Worm (Caenorhabditis elegans) whole organism, L4 larva: ENCODE measurements around the gene hsp-12.2.

ENCODE experiments used
- F10B5.3 ChIP-seq: sonication (generic microtip); optimal IDR thresholded peaks from 2 replicates; lab custom pipeline; 2016; ENCODE audit warnings: mild to moderate bottlenecking, missing genetic modification characterization, missing compliant biosample characterization
- R02D3.7 ChIP-seq: fragments of 150-350 bp; sonication (generic microtip); optimal IDR thresholded peaks from 3 replicates; lab custom pipeline; 2014; ENCODE audit warnings: missing biosample characterization, missing genetic modification characterization
- T26A8.4 ChIP-seq: fragments of 200-800 bp; sonication (Bioruptor generic); IDR thresholded peaks from 2 replicates; pipeline ENCODE4 v1.3.6; 2022; ENCODE audit warnings: missing genetic modification characterization, missing compliant biosample characterization
- Y105C5A.15 ChIP-seq: fragments of 200-800 bp; sonication (Bioruptor generic); IDR thresholded peaks from 2 replicates; pipeline ENCODE4 v1.3.6; 2022; ENCODE audit warnings: missing genetic modification characterization, missing compliant biosample characterization
- ZK337.2 ChIP-seq: fragments of 200-800 bp; sonication (Bioruptor generic); IDR thresholded peaks from 2 replicates; pipeline ENCODE4 v1.3.6; 2022; ENCODE audit warnings: missing genetic modification reagents, missing genetic modification characterization, missing compliant biosample characterization
- aha-1 ChIP-seq: fragments of 150-350 bp; peaks from one replicate; lab custom pipeline; 2014; ENCODE audit warnings: missing biosample characterization, missing genetic modification characterization
- arid-1 ChIP-seq: fragments of 200-800 bp; sonication (Bioruptor generic); conservative IDR thresholded peaks from 2 replicates; pipeline ENCODE4 v1.3.6; 2022; ENCODE audit warnings: missing genetic modification reagents, missing genetic modification characterization, missing compliant biosample characterization
- attf-4 ChIP-seq: sonication (generic microtip); optimal IDR thresholded peaks from 3 replicates; lab custom pipeline; 2017; ENCODE audit warnings: missing biosample characterization, missing genetic modification characterization
- ceh-20 ChIP-seq: fragments of 200-800 bp; sonication (Bioruptor generic); IDR thresholded peaks from 2 replicates; pipeline ENCODE4 v1.3.6; 2022; ENCODE audit warnings: missing genetic modification reagents, missing genetic modification characterization, missing compliant biosample characterization
- ceh-32 ChIP-seq: sonication (generic microtip); optimal IDR thresholded peaks from 2 replicates; lab custom pipeline; 2016; ENCODE audit warnings: mild to moderate bottlenecking, missing genetic modification characterization, missing compliant biosample characterization; ENCODE audit not compliant: poor library complexity
- ceh-44 ChIP-seq: fragments of 200-800 bp; sonication (Bioruptor generic); IDR thresholded peaks from 2 replicates; pipeline ENCODE4 v1.3.6; 2022; ENCODE audit warnings: missing genetic modification reagents, missing genetic modification characterization, missing compliant biosample characterization
- ceh-62 ChIP-seq: sonication (generic microtip); optimal IDR thresholded peaks from 2 replicates; lab custom pipeline; 2017; ENCODE audit warnings: missing biosample characterization, missing genetic modification characterization
- ceh-82 ChIP-seq: sonication (generic microtip); optimal IDR thresholded peaks from 2 replicates; lab custom pipeline; 2017; ENCODE audit warnings: missing biosample characterization, missing genetic modification characterization
- ces-1 ChIP-seq: fragments of 150-350 bp; sonication (generic microtip); optimal IDR thresholded peaks from 4 replicates; lab custom pipeline; 2014; ENCODE audit warnings: missing biosample characterization, missing genetic modification reagents, missing genetic modification characterization
- cey-2 ChIP-seq: sonication (generic microtip); optimal IDR thresholded peaks from 3 replicates; lab custom pipeline; 2017; ENCODE audit warnings: missing genetic modification characterization, mild to moderate bottlenecking, missing compliant biosample characterization, antibody characterized with exemption, borderline replicate concordance; ENCODE audit not compliant: insufficient read depth
- daf-8 ChIP-seq: fragments of 200-800 bp; sonication (Bioruptor generic); IDR thresholded peaks from 2 replicates; pipeline ENCODE4 v1.3.6; 2022; ENCODE audit warnings: missing genetic modification characterization, missing compliant biosample characterization
- dmd-6 ChIP-seq: fragments of 200-800 bp; sonication (Bioruptor generic); IDR thresholded peaks from 2 replicates; pipeline ENCODE4 v1.3.6; 2022; ENCODE audit warnings: missing genetic modification reagents, missing genetic modification characterization, missing compliant biosample characterization
- dmd-8 ChIP-seq: fragments of 200-800 bp; sonication (Bioruptor generic); IDR thresholded peaks from 2 replicates; pipeline ENCODE4 v1.3.6; 2022; ENCODE audit warnings: missing genetic modification characterization, missing compliant biosample characterization
- dpl-1 ChIP-seq: fragments of 150-350 bp; optimal IDR thresholded peaks from 2 replicates; lab custom pipeline; 2014; ENCODE audit warnings: missing biosample characterization, missing genetic modification reagents, missing genetic modification characterization
- egl-43 ChIP-seq: fragments of 200-800 bp; sonication (Bioruptor generic); IDR thresholded peaks from 2 replicates; pipeline ENCODE4 v1.3.6; 2022; ENCODE audit warnings: missing genetic modification reagents, missing genetic modification characterization, missing compliant biosample characterization
- fkh-10 ChIP-seq: fragments of 150-350 bp; optimal IDR thresholded peaks from 2 replicates; lab custom pipeline; 2014; ENCODE audit warnings: missing biosample characterization, missing genetic modification reagents, missing genetic modification characterization
- hlh-30 ChIP-seq: sonication (generic microtip); optimal IDR thresholded peaks from 2 replicates; lab custom pipeline; 2017; ENCODE audit warnings: antibody characterized with exemption, mild to moderate bottlenecking, missing genetic modification characterization, missing compliant biosample characterization; ENCODE audit not compliant: insufficient read depth
- jun-1 ChIP-seq: fragments of 150-350 bp; optimal IDR thresholded peaks from 2 replicates; lab custom pipeline; 2014; ENCODE audit warnings: missing biosample characterization, missing genetic modification reagents, missing genetic modification characterization
- lim-7 ChIP-seq: fragments of 200-800 bp; sonication (Bioruptor generic); IDR thresholded peaks from 2 replicates; pipeline ENCODE4 v1.3.6; 2022; ENCODE audit warnings: missing genetic modification characterization, missing compliant biosample characterization
- lin-38 ChIP-seq: fragments of 200-800 bp; sonication (Bioruptor generic); IDR thresholded peaks from 2 replicates; pipeline ENCODE4 v1.3.6; 2022; ENCODE audit warnings: missing genetic modification reagents, missing genetic modification characterization, missing compliant biosample characterization
- lin-39 ChIP-seq: fragments of 150-350 bp; optimal IDR thresholded peaks from 2 replicates; lab custom pipeline; 2014; ENCODE audit warnings: missing biosample characterization, missing genetic modification reagents, missing genetic modification characterization
- lir-3 ChIP-seq: sonication (generic microtip); optimal IDR thresholded peaks from 2 replicates; lab custom pipeline; 2016; ENCODE audit warnings: mild to moderate bottlenecking, missing genetic modification characterization, missing compliant biosample characterization
- lsy-2 ChIP-seq, 2 experiments: fragments of 150-350 bp in 1 of 2; sonication (generic microtip) in 1 of 2; optimal IDR thresholded peaks; 2 replicates each; lab custom pipeline; 2014 to 2017; ENCODE audit warnings: missing biosample characterization in 2 of 2, missing genetic modification characterization in 2 of 2
- madf-9 ChIP-seq: fragments of 200-800 bp; sonication (Bioruptor generic); conservative IDR thresholded peaks from 2 replicates; pipeline ENCODE4 v1.3.6; 2022; ENCODE audit warnings: missing genetic modification reagents, missing genetic modification characterization, missing compliant biosample characterization
- mxl-2 ChIP-seq: fragments of 200-800 bp; sonication (Bioruptor generic); conservative IDR thresholded peaks from 2 replicates; pipeline ENCODE4 v1.3.6; 2022; ENCODE audit warnings: missing genetic modification reagents, missing genetic modification characterization, missing compliant biosample characterization
- nhr-10 ChIP-seq: fragments of 150-350 bp; optimal IDR thresholded peaks from 2 replicates; lab custom pipeline; 2014; ENCODE audit warnings: missing biosample characterization, missing genetic modification characterization
- nhr-11 ChIP-seq: fragments of 150-350 bp; optimal IDR thresholded peaks from 2 replicates; lab custom pipeline; 2014; ENCODE audit warnings: missing biosample characterization, missing genetic modification characterization
- nhr-111 ChIP-seq: fragments of 200-800 bp; sonication (Bioruptor generic); optimal IDR thresholded peaks from 2 replicates; lab custom pipeline; 2018; ENCODE audit warnings: mild to moderate bottlenecking, missing genetic modification characterization, missing compliant biosample characterization
- nhr-237 ChIP-seq: sonication (generic microtip); optimal IDR thresholded peaks from 2 replicates; lab custom pipeline; 2017; ENCODE audit warnings: missing biosample characterization, missing genetic modification characterization
- nhr-28 ChIP-seq: fragments of 150-350 bp; optimal IDR thresholded peaks from 2 replicates; lab custom pipeline; 2014; ENCODE audit warnings: missing biosample characterization, missing genetic modification characterization
- nhr-41 ChIP-seq: fragments of 200-800 bp; sonication (Bioruptor generic); IDR thresholded peaks from 2 replicates; pipeline ENCODE4 v1.3.6; 2022; ENCODE audit warnings: missing genetic modification reagents, missing genetic modification characterization, missing compliant biosample characterization
- nhr-42 ChIP-seq: fragments of 200-800 bp; sonication (Bioruptor generic); IDR thresholded peaks from 2 replicates; pipeline ENCODE4 v1.3.6; 2022; ENCODE audit warnings: missing genetic modification characterization, missing compliant biosample characterization
- nhr-48 ChIP-seq: sonication (generic microtip); optimal IDR thresholded peaks from 2 replicates; lab custom pipeline; 2016; ENCODE audit warnings: mild to moderate bottlenecking, missing genetic modification characterization, missing compliant biosample characterization
- nhr-6 ChIP-seq: fragments of 150-350 bp; optimal IDR thresholded peaks from 2 replicates; lab custom pipeline; 2014; ENCODE audit warnings: missing biosample characterization, missing genetic modification characterization
- nhr-77 ChIP-seq: fragments of 150-350 bp; optimal IDR thresholded peaks from 2 replicates; lab custom pipeline; 2014; ENCODE audit warnings: missing biosample characterization, missing genetic modification characterization
- pha-4 ChIP-seq, 2 experiments: fragments of 150-350 bp in 1 of 2; fragments of 200-800 bp in 1 of 2; sonication (Bioruptor generic) in 1 of 2; IDR thresholded peaks in 1 of 2; optimal IDR thresholded peaks in 1 of 2; 2 replicates each; pipeline versions ENCODE4 v1.3.6 to Lab custom; 2014 to 2022; ENCODE audit warnings: missing genetic modification characterization in 2 of 2, missing genetic modification reagents in 2 of 2, missing biosample characterization in 1 of 2, missing compliant biosample characterization in 1 of 2
- pqm-1 ChIP-seq: sonication (generic microtip); optimal IDR thresholded peaks from 2 replicates; lab custom pipeline; 2017; ENCODE audit warnings: missing biosample characterization, missing genetic modification characterization
- rbr-2 ChIP-seq: sonication (generic microtip); optimal IDR thresholded peaks from 2 replicates; lab custom pipeline; 2016; ENCODE audit warnings: missing genotype, missing genetic modification characterization, missing compliant biosample characterization
- sdz-12 ChIP-seq: fragments of 200-800 bp; sonication (Bioruptor generic); optimal IDR thresholded peaks from 2 replicates; lab custom pipeline; 2018; ENCODE audit warnings: mild to moderate bottlenecking, missing genetic modification characterization, missing compliant biosample characterization
- skn-1 ChIP-seq: fragments of 150-350 bp; optimal IDR thresholded peaks from 2 replicates; lab custom pipeline; 2014; ENCODE audit warnings: missing biosample characterization, missing genetic modification characterization
- spr-1 ChIP-seq: sonication (generic microtip); optimal IDR thresholded peaks from 2 replicates; lab custom pipeline; 2016; ENCODE audit warnings: mild to moderate bottlenecking, missing genetic modification characterization, missing compliant biosample characterization
- spr-3 ChIP-seq: fragments of 200-800 bp; sonication (Bioruptor generic); optimal IDR thresholded peaks from 2 replicates; lab custom pipeline; 2018; ENCODE audit warnings: mild to moderate bottlenecking, missing genetic modification characterization, missing compliant biosample characterization
- unc-130 ChIP-seq: sonication (generic microtip); optimal IDR thresholded peaks from 2 replicates; lab custom pipeline; 2016; ENCODE audit warnings: missing genetic modification reagents, missing genetic modification characterization, missing compliant biosample characterization
- vab-7 ChIP-seq: fragments of 200-800 bp; sonication (Bioruptor generic); IDR thresholded peaks from 2 replicates; pipeline ENCODE4 v1.3.6; 2022; ENCODE audit warnings: missing genetic modification reagents, missing genetic modification characterization, missing compliant biosample characterization
- ztf-11 ChIP-seq: fragments of 150-350 bp; optimal IDR thresholded peaks from 2 replicates; lab custom pipeline; 2014; ENCODE audit warnings: missing biosample characterization, missing genetic modification characterization
- ztf-7 ChIP-seq: fragments of 150-350 bp; optimal IDR thresholded peaks from 2 replicates; lab custom pipeline; 2014; ENCODE audit warnings: missing biosample characterization, missing genetic modification characterization

Gene hsp-12.2

ce11 chrIII:8109459-8110057, 28.3 kb upstream of the hsp-12.2 start (continued):
- 0 out of 2 replicates have a peak, but pooled peaks have one; percentile 36 for TF ChIP-seq daf-8 (GFP tag; lab: Robert Waterston, UW)
- TF ChIP-seq nhr-6 (tag; lab: Kevin White, UChicago): peak; percentile 41
- peak; percentile 79 for TF ChIP-seq vab-7
- no peak for TF ChIP-seq lin-39 (tag; lab: Kevin White, UChicago)
- 0 out of 2 replicates have a peak, but pooled peaks have one; percentile 56 for TF ChIP-seq mxl-2 (GFP tag; lab: Robert Waterston, UW)
- TF ChIP-seq ZK337.2 (GFP tag; lab: Robert Waterston, UW): peak; percentile 71
- no peak for TF ChIP-seq attf-4
- no peak for TF ChIP-seq cey-2 (tag; lab: Kevin White, UChicago)
- TF ChIP-seq hlh-30 (tag; lab: Kevin White, UChicago): peak; percentile 61
- TF ChIP-seq T26A8.4: peak; percentile 76
- peak; percentile 60 for TF ChIP-seq spr-3 (GFP tag; lab: Kevin White, UChicago)
- TF ChIP-seq nhr-42 (GFP tag; lab: Robert Waterston, UW): peak; percentile 71
- peak; percentile 51 for TF ChIP-seq spr-1 (tag; lab: Kevin White, UChicago)
- peak; percentile 50 for TF ChIP-seq dpl-1
- no peak for TF ChIP-seq jun-1 (tag; lab: Kevin White, UChicago)
- peak; percentile 89 for TF ChIP-seq dmd-8
- TF ChIP-seq lim-7: peak; percentile 91
- TF ChIP-seq ztf-11 (tag; lab: Kevin White, UChicago): no peak
- TF ChIP-seq skn-1 (tag; lab: Kevin White, UChicago): no peak
- TF ChIP-seq lsy-2 (tag; optimal IDR thresholded peaks at IDR 0.05; lab: Kevin White, UChicago): peak; percentile 1 to 79
- TF ChIP-seq R02D3.7 (tag; lab: Kevin White, UChicago): no peak
- no peak for TF ChIP-seq ceh-32 (tag; lab: Kevin White, UChicago)
- no peak for TF ChIP-seq ceh-82 (tag; lab: Kevin White, UChicago)
- peak; percentile 74 for TF ChIP-seq dmd-6
- TF ChIP-seq Y105C5A.15 (GFP tag; lab: Robert Waterston, UW): peak; percentile 78; the same call in 1 of the 2 replicates
- peak; percentile 95 for TF ChIP-seq aha-1 (tag; lab: Kevin White, UChicago)
- TF ChIP-seq nhr-48 (tag; lab: Kevin White, UChicago): peak; percentile 49
- peak; percentile 83 for TF ChIP-seq ceh-44 (GFP tag; lab: Robert Waterston, UW)
- no peak for TF ChIP-seq ceh-62 (tag; lab: Kevin White, UChicago)
- no peak for TF ChIP-seq pqm-1 (tag; lab: Kevin White, UChicago)
- TF ChIP-seq madf-9: peak; percentile 71
- peak; percentile 62 for TF ChIP-seq nhr-77 (tag; lab: Kevin White, UChicago)
- TF ChIP-seq nhr-10 (tag; lab: Kevin White, UChicago): no peak
- peak; percentile 73; the same call in 1 of the 2 replicates for TF ChIP-seq pha-4 (GFP tag; IDR thresholded peaks at IDR 0.05; lab: Robert Waterston, UW)
- TF ChIP-seq pha-4 (tag; optimal IDR thresholded peaks at IDR 0.05; lab: Kevin White, UChicago): no peak
- peak; percentile 87; the same call in 1 of the 2 replicates for TF ChIP-seq arid-1
- peak; percentile 53 for TF ChIP-seq ztf-7 (tag; lab: Kevin White, UChicago)
- no peak for TF ChIP-seq F10B5.3 (tag; lab: Kevin White, UChicago)
- TF ChIP-seq unc-130 (GFP tag; lab: Kevin White, UChicago): peak; percentile 64
- TF ChIP-seq ces-1: no peak
- TF ChIP-seq sdz-12: peak; percentile 53
- TF ChIP-seq nhr-111 (GFP tag; lab: Kevin White, UChicago): peak; percentile 27
- peak; percentile 79 for TF ChIP-seq lin-38 (GFP tag; lab: Robert Waterston, UW)
- no peak for TF ChIP-seq nhr-237 (tag; lab: Kevin White, UChicago)
- TF ChIP-seq nhr-28: peak; percentile 33
- peak; percentile 9 for TF ChIP-seq fkh-10
- TF ChIP-seq nhr-41 (GFP tag; lab: Robert Waterston, UW): peak; percentile 54; the same call in 1 of the 2 replicates
- TF ChIP-seq lir-3: peak; percentile 49
- TF ChIP-seq ceh-20 (GFP tag; lab: Robert Waterston, UW): peak; percentile 85
- peak; percentile 52 for TF ChIP-seq nhr-11 (tag; lab: Kevin White, UChicago)
- TF ChIP-seq egl-43: peak; percentile 96
- peak; percentile 72 for TF ChIP-seq rbr-2
